Fruit fly (Drosophila melanogaster) whole organism, embryonic: ENCODE measurements around the gene Duox.

Experiments used
- Ada2b ChIP-seq: fragments of 200-800 bp; sonication (Bioruptor generic); IDR thresholded peaks from 2 replicates; pipeline ENCODE4 v1.3.6; 2022; ENCODE audit warnings: missing biosample characterization, missing genetic modification characterization
- BEAF-32 ChIP-seq: fragments of 200-800 bp; sonication (Bioruptor generic); optimal IDR thresholded peaks from 3 replicates; lab custom pipeline; 2017; ENCODE audit warnings: missing biosample characterization, missing genetic modification characterization, mild to moderate bottlenecking, moderate library complexity, missing genetic modification reagents
- Blimp-1 ChIP-seq: fragments of 200-800 bp; sonication (Bioruptor generic); optimal IDR thresholded peaks from 3 replicates; lab custom pipeline; 2018; ENCODE audit warnings: missing biosample characterization, missing genetic modification characterization, mild to moderate bottlenecking, moderate library complexity, missing genetic modification reagents
- C15 ChIP-seq: fragments of 200-800 bp; sonication (Bioruptor generic); IDR thresholded peaks from 3 replicates; pipeline ENCODE4 v1.3.6; 2022; ENCODE audit warnings: missing biosample characterization, missing genetic modification characterization
- CG10959 ChIP-seq: fragments of 200-800 bp; sonication (Bioruptor generic); IDR thresholded peaks from 2 replicates; pipeline ENCODE4 v1.3.6; 2022; ENCODE audit warnings: missing biosample characterization, missing genetic modification characterization
- CG11695 ChIP-seq: fragments of 200-800 bp; sonication (Bioruptor generic); IDR thresholded peaks from 3 replicates; pipeline ENCODE4 v1.3.6; 2022; ENCODE audit warnings: missing biosample characterization, missing genetic modification characterization
- CG12391 ChIP-seq: fragments of 200-800 bp; sonication (Bioruptor generic); optimal IDR thresholded peaks from 3 replicates; lab custom pipeline; 2018; ENCODE audit warnings: missing biosample characterization, mild to moderate bottlenecking, missing genetic modification characterization, moderate library complexity
- CG12942 ChIP-seq: fragments of 200-800 bp; sonication (Bioruptor generic); optimal IDR thresholded peaks from 3 replicates; lab custom pipeline; 2016; ENCODE audit warnings: missing biosample characterization, missing genetic modification characterization
- CG13424 ChIP-seq: fragments of 200-800 bp; sonication (Bioruptor generic); optimal IDR thresholded peaks from 2 replicates; lab custom pipeline; 2019; ENCODE audit warnings: missing biosample characterization, mild to moderate bottlenecking, missing genetic modification characterization, moderate library complexity
- CG14667 ChIP-seq: fragments of 200-800 bp; sonication (Bioruptor generic); IDR thresholded peaks from 2 replicates; pipeline ENCODE4 v1.3.6; 2022; ENCODE audit warnings: missing biosample characterization, missing genetic modification characterization
- CG16813 ChIP-seq: fragments of 200-800 bp; sonication (Bioruptor generic); IDR thresholded peaks from 3 replicates; pipeline ENCODE4 v1.3.6; 2022; ENCODE audit warnings: missing biosample characterization, missing genetic modification characterization; ENCODE audit not compliant: partially characterized antibody
- CG17568 ChIP-seq: fragments of 200-800 bp; sonication (Bioruptor generic); optimal IDR thresholded peaks from 2 replicates; lab custom pipeline; 2018; ENCODE audit warnings: missing biosample characterization, mild to moderate bottlenecking, missing genetic modification characterization, moderate library complexity
- CG17612 ChIP-seq: fragments of 200-800 bp; sonication (Bioruptor generic); IDR thresholded peaks from 2 replicates; pipeline ENCODE4 v1.3.6; 2022; ENCODE audit warnings: missing biosample characterization, missing genetic modification characterization
- CG18476 ChIP-seq: fragments of 200-800 bp; sonication (Bioruptor generic); optimal IDR thresholded peaks from 2 replicates; lab custom pipeline; 2016; ENCODE audit warnings: missing biosample characterization, mild to moderate bottlenecking, missing genetic modification characterization
- CG2129 ChIP-seq: fragments of 200-800 bp; sonication (Bioruptor generic); IDR thresholded peaks from 2 replicates; pipeline ENCODE4 v1.3.6; 2022; ENCODE audit warnings: missing biosample characterization, missing genetic modification characterization; ENCODE audit not compliant: partially characterized antibody
- CG2678 ChIP-seq: fragments of 200-800 bp; sonication (Bioruptor generic); optimal IDR thresholded peaks from 3 replicates; lab custom pipeline; 2019; ENCODE audit warnings: missing biosample characterization, mild to moderate bottlenecking, missing genetic modification characterization, moderate library complexity
- CG4707 ChIP-seq: fragments of 200-800 bp; sonication (Bioruptor generic); optimal IDR thresholded peaks from 2 replicates; lab custom pipeline; 2018; ENCODE audit warnings: missing biosample characterization, mild to moderate bottlenecking, missing genetic modification characterization, moderate library complexity
- CG6689 ChIP-seq: fragments of 200-800 bp; sonication (Bioruptor generic); IDR thresholded peaks from 2 replicates; pipeline ENCODE4 v1.3.6; 2022; ENCODE audit warnings: missing biosample characterization, missing genetic modification characterization
- CG7745 ChIP-seq: fragments of 200-800 bp; sonication (Bioruptor generic); optimal IDR thresholded peaks from 2 replicates; lab custom pipeline; 2018; ENCODE audit warnings: missing biosample characterization, mild to moderate bottlenecking, missing genetic modification characterization, moderate library complexity
- CG8281 ChIP-seq: fragments of 200-800 bp; sonication (Bioruptor generic); optimal IDR thresholded peaks from 2 replicates; lab custom pipeline; 2018; ENCODE audit warnings: missing biosample characterization, mild to moderate bottlenecking, missing genetic modification characterization, moderate library complexity
- CG9609 ChIP-seq: fragments of 200-800 bp; sonication (Bioruptor generic); optimal IDR thresholded peaks from 3 replicates; lab custom pipeline; 2016; ENCODE audit warnings: missing biosample characterization, missing genetic modification characterization
- CG9797 ChIP-seq: fragments of 200-800 bp; sonication (Bioruptor generic); optimal IDR thresholded peaks from 3 replicates; lab custom pipeline; 2018; ENCODE audit warnings: missing biosample characterization, mild to moderate bottlenecking, missing genetic modification characterization
- Chrac-16 ChIP-seq: fragments of 200-800 bp; sonication (Bioruptor generic); optimal IDR thresholded peaks from 3 replicates; lab custom pipeline; 2016; ENCODE audit warnings: missing biosample characterization, missing genetic modification characterization
- CoRest ChIP-seq: fragments of 200-800 bp; sonication (Bioruptor generic); optimal IDR thresholded peaks from 3 replicates; lab custom pipeline; 2018; ENCODE audit warnings: missing biosample characterization, mild to moderate bottlenecking, missing genetic modification characterization, moderate library complexity
- D19A ChIP-seq: fragments of 200-800 bp; optimal IDR thresholded peaks from 3 replicates; lab custom pipeline; 2019; ENCODE audit warnings: missing biosample characterization, mild to moderate bottlenecking, missing genetic modification characterization, moderate library complexity
- Deaf1 ChIP-seq: fragments of 200-800 bp; optimal IDR thresholded peaks from 3 replicates; lab custom pipeline; 2019; ENCODE audit warnings: missing biosample characterization, mild to moderate bottlenecking, missing genetic modification characterization, moderate library complexity
- Dip2 ChIP-seq: fragments of 200-800 bp; sonication (Bioruptor generic); IDR thresholded peaks from 2 replicates; pipeline ENCODE4 v1.3.6; 2022; ENCODE audit warnings: missing biosample characterization, missing genetic modification characterization
- HmgD ChIP-seq: fragments of 200-800 bp; sonication (Bioruptor generic); optimal IDR thresholded peaks from 3 replicates; lab custom pipeline; 2016; ENCODE audit warnings: missing biosample characterization, missing genetic modification characterization
- HmgZ ChIP-seq: fragments of 200-800 bp; sonication (Bioruptor generic); optimal IDR thresholded peaks from 2 replicates; lab custom pipeline; 2018; ENCODE audit warnings: missing biosample characterization, mild to moderate bottlenecking, missing genetic modification characterization
- Hr39 ChIP-seq: fragments of >200 bp; optimal IDR thresholded peaks from 2 replicates; lab custom pipeline; 2017
- MESR4 ChIP-seq: fragments of 200-800 bp; sonication (Bioruptor generic); optimal IDR thresholded peaks from 2 replicates; lab custom pipeline; 2018; ENCODE audit warnings: missing biosample characterization, mild to moderate bottlenecking, missing genetic modification characterization, moderate library complexity
- Opbp ChIP-seq: fragments of 200-800 bp; sonication (Bioruptor generic); IDR thresholded peaks from 3 replicates; pipeline ENCODE4 v1.3.6; 2022; ENCODE audit warnings: missing biosample characterization, missing genetic modification characterization; ENCODE audit not compliant: partially characterized antibody
- abd-A ChIP-seq: fragments of 200-800 bp; sonication (Bioruptor generic); optimal IDR thresholded peaks from 3 replicates; lab custom pipeline; 2019; ENCODE audit warnings: missing biosample characterization, mild to moderate bottlenecking, missing genetic modification characterization, moderate library complexity
- al ChIP-seq: fragments of 200-800 bp; sonication (Bioruptor generic); IDR thresholded peaks from 2 replicates; pipeline ENCODE4 v1.3.6; 2022; ENCODE audit warnings: missing biosample characterization, missing genetic modification characterization
- bowl ChIP-seq: fragments of 200-800 bp; sonication (Bioruptor generic); IDR thresholded peaks from 2 replicates; pipeline ENCODE4 v1.3.6; 2022; ENCODE audit warnings: missing biosample characterization, missing genetic modification characterization
- bsh ChIP-seq, 2 experiments: fragments of 200-800 bp; sonication (Bioruptor generic); optimal IDR thresholded peaks; 2 replicates each; lab custom pipeline; 2017 to 2018; ENCODE audit warnings: mild to moderate bottlenecking in 2 of 2, missing biosample characterization in 2 of 2, missing genetic modification characterization in 2 of 2, moderate library complexity in 1 of 2
- cato ChIP-seq: fragments of 200-800 bp; sonication (Bioruptor generic); optimal IDR thresholded peaks from 2 replicates; lab custom pipeline; 2016; ENCODE audit warnings: missing biosample characterization, missing genetic modification characterization, borderline replicate concordance
- eyg ChIP-seq: fragments of 200-800 bp; sonication (Bioruptor generic); optimal IDR thresholded peaks from 3 replicates; lab custom pipeline; 2016; ENCODE audit warnings: missing biosample characterization, missing genetic modification characterization
- fd3F ChIP-seq: fragments of 200-800 bp; sonication (Bioruptor generic); optimal IDR thresholded peaks from 2 replicates; lab custom pipeline; 2018; ENCODE audit warnings: missing biosample characterization, mild to moderate bottlenecking, missing genetic modification characterization, moderate library complexity
- ham ChIP-seq: fragments of 200-800 bp; sonication (Bioruptor generic); IDR thresholded peaks from 2 replicates; pipeline ENCODE4 v1.3.6; 2022; ENCODE audit warnings: missing biosample characterization, missing genetic modification characterization
- pfk ChIP-seq: fragments of 200-800 bp; sonication (Bioruptor generic); optimal IDR thresholded peaks from 2 replicates; lab custom pipeline; 2018; ENCODE audit warnings: missing biosample characterization, mild to moderate bottlenecking, missing genetic modification characterization, moderate library complexity
- phol ChIP-seq: fragments of 200-800 bp; sonication (Bioruptor generic); optimal IDR thresholded peaks from 3 replicates; lab custom pipeline; 2018; ENCODE audit warnings: missing biosample characterization, mild to moderate bottlenecking, missing genetic modification characterization, moderate library complexity
- prd ChIP-seq, 3 experiments: fragments of >200 bp in 2 of 3; fragments of 200-800 bp in 1 of 3; sonication (Bioruptor generic) in 1 of 3; optimal IDR thresholded peaks in 2 of 3; IDR thresholded peaks in 1 of 3; 2 replicates in 2 of 3; 3 replicates in 1 of 3; pipeline versions ENCODE4 v1.3.6 to Lab custom; 2017 to 2022; ENCODE audit warnings: missing biosample characterization in 1 of 3, missing genetic modification characterization in 1 of 3
- seq ChIP-seq: fragments of 200-800 bp; sonication (Bioruptor generic); IDR thresholded peaks from 2 replicates; pipeline ENCODE4 v1.3.6; 2022; ENCODE audit warnings: missing biosample characterization, missing genetic modification characterization
- slbo ChIP-seq: fragments of 200-800 bp; sonication (Bioruptor generic); IDR thresholded peaks from 2 replicates; pipeline ENCODE4 v1.3.6; 2022; ENCODE audit warnings: missing biosample characterization, missing genetic modification characterization
- ssp ChIP-seq: fragments of 200-800 bp; sonication (Bioruptor generic); IDR thresholded peaks from 2 replicates; pipeline ENCODE4 v1.3.6; 2022; ENCODE audit warnings: missing biosample characterization, missing genetic modification characterization
- stwl ChIP-seq: fragments of 200-800 bp; sonication (Bioruptor generic); optimal IDR thresholded peaks from 3 replicates; lab custom pipeline; 2018; ENCODE audit warnings: missing biosample characterization, mild to moderate bottlenecking, missing genetic modification characterization, moderate library complexity
- sug ChIP-seq: fragments of 200-800 bp; optimal IDR thresholded peaks from 2 replicates; lab custom pipeline; 2019; ENCODE audit warnings: missing biosample characterization, mild to moderate bottlenecking, missing genetic modification characterization, moderate library complexity
- tgo ChIP-seq: fragments of 200-800 bp; sonication (Bioruptor generic); IDR thresholded peaks from 3 replicates; pipeline ENCODE4 v1.3.6; 2022; ENCODE audit warnings: missing biosample characterization, missing genetic modification characterization
- wor ChIP-seq: fragments of 200-800 bp; sonication (Bioruptor generic); IDR thresholded peaks from 2 replicates; pipeline ENCODE4 v1.3.6; 2022; ENCODE audit warnings: missing biosample characterization, missing genetic modification characterization

Duox gene

DNA sequence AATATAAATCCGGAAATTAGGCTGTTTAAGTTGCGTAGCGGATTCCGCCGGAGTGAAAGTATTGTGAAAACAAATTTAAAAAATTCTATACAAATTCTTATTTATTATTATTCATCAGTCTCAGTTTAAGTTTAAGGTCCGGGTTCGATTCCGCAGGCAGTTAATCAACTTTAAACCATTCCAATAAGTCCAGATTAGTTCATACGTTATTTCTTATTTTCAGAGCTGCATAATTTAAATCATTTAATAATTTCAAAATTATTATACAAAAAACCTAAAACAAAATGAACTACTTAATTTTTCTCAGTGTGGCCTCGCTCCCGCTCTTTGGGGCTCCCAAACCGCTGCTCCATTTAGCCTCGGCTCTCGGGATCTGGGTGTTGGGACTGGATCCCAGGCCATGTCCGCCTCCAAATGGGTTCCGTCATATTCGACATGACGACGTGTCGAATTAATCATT, 323 bp upstream of the Duox start (continued):
- TF ChIP-seq CG17568 (GFP tag; lab: Kevin White, UChicago) (peak; percentile 83), CG12942 (GFP tag; lab: Kevin White, UChicago) (peak; percentile 61), fd3F (GFP tag; lab: Kevin White, UChicago) (peak; percentile 73), pfk (GFP tag; lab: Kevin White, UChicago) (no peak), CG13424 (peak; percentile 95), CG6689 (GFP tag; lab: Robert Waterston, UW) (peak; percentile 89), HmgD (GFP tag; lab: Kevin White, UChicago) (no peak), BEAF-32 (GFP tag; lab: Kevin White, UChicago) (no peak), CG14667 (GFP tag; lab: Robert Waterston, UW) (peak; percentile 57; the same call in 1 of the 2 replicates), Opbp (GFP tag; lab: Robert Waterston, UW) (no peak), prd (optimal IDR thresholded peaks at IDR 0.05; lab: Kevin White, UChicago) (no peak), prd (GFP tag; IDR thresholded peaks at IDR 0.05; lab: Robert Waterston, UW) (peak; percentile 82), C15 (GFP tag; lab: Robert Waterston, UW) (peak; percentile 62; the same call in 1 of the 3 replicates), Dip2 (no peak), CG2678 (tag; lab: Kevin White, UChicago) (peak; percentile 95), sug (tag; lab: Kevin White, UChicago) (peak; percentile 79), eyg (GFP tag; lab: Kevin White, UChicago) (no peak), bowl (GFP tag; lab: Robert Waterston, UW) (no peak), CoRest (tag; lab: Kevin White, UChicago) (peak; percentile 96), D19A (peak; percentile 89), tgo (GFP tag; lab: Robert Waterston, UW) (peak; percentile 70), HmgZ (tag; lab: Kevin White, UChicago) (peak; percentile 51), CG9609 (GFP tag; lab: Kevin White, UChicago) (no peak), CG16813 (GFP tag; lab: Robert Waterston, UW) (no peak), CG18476 (peak; percentile 86), CG8281 (peak; percentile 69), bsh (GFP tag; optimal IDR thresholded peaks at IDR 0.05; lab: Kevin White, UChicago) (peak; percentile 85 to 93), CG7745 (no peak), abd-A (no peak), CG2129 (GFP tag; lab: Robert Waterston, UW) (no peak), CG17612 (GFP tag; lab: Robert Waterston, UW) (peak; percentile 39; the same call in 1 of the 2 replicates), wor (GFP tag; lab: Robert Waterston, UW) (peak; percentile 79), phol (tag; lab: Kevin White, UChicago) (peak; percentile 94), CG9797 (GFP tag; lab: Kevin White, UChicago) (peak; percentile 32), CG11695 (GFP tag; lab: Robert Waterston, UW) (peak; percentile 88), ham (GFP tag; lab: Robert Waterston, UW) (no peak), stwl (tag; lab: Kevin White, UChicago) (no peak), Chrac-16 (peak; percentile 77), Deaf1 (peak; percentile 54), CG12391 (peak; percentile 92), MESR4 (no peak), cato (GFP tag; lab: Kevin White, UChicago) (peak; percentile 55), CG10959 (GFP tag; lab: Robert Waterston, UW) (peak; percentile 55; the same call in 1 of the 2 replicates), Ada2b (peak; percentile 64), slbo (no peak; the same call in 1 of the 2 replicates), seq (GFP tag; lab: Robert Waterston, UW) (peak; percentile 78), CG4707 (GFP tag; lab: Kevin White, UChicago) (peak; percentile 57), al (GFP tag; lab: Robert Waterston, UW) (peak; percentile 73), Blimp-1 (GFP tag; lab: Kevin White, UChicago) (peak; percentile 78), ssp (peak; percentile 65), Hr39 (lab: Kevin White, UChicago) (no peak)
